Fruit fly (Drosophila melanogaster) whole organism, prepupa: ENCODE data around the gene CG33346.

ENCODE experiments used
- CG6808 ChIP-seq: fragments of 200-800 bp; sonication (Bioruptor generic); optimal IDR thresholded peaks from 3 replicates; lab custom pipeline; 2017; ENCODE audit warnings: missing biosample characterization, missing genetic modification characterization, mild to moderate bottlenecking, moderate library complexity, missing genetic modification reagents
- CG8119 ChIP-seq: fragments of 200-800 bp; sonication (Bioruptor generic); IDR thresholded peaks from 3 replicates; pipeline ENCODE4 v1.3.6; 2022; ENCODE audit warnings: missing biosample characterization, missing genetic modification characterization
- Gug ChIP-seq: fragments of 200-800 bp; sonication (Bioruptor generic); IDR thresholded peaks from 2 replicates; pipeline ENCODE4 v1.3.6; 2022; ENCODE audit warnings: missing biosample characterization, missing genetic modification characterization
- Lpt ChIP-seq: fragments of 200-800 bp; sonication (Bioruptor generic); optimal IDR thresholded peaks from 3 replicates; lab custom pipeline; 2016; ENCODE audit warnings: missing biosample characterization, missing genetic modification characterization
- esn ChIP-seq: fragments of 200-800 bp; sonication (Bioruptor generic); optimal IDR thresholded peaks from 2 replicates; lab custom pipeline; 2016; ENCODE audit warnings: missing biosample characterization, mild to moderate bottlenecking, missing genetic modification characterization, moderate library complexity

dm6 chr3R:28623115-28623514 is 45.9 kb upstream of the CG33346 start:
- TF ChIP-seq esn (GFP tag; lab: Kevin White, UChicago) (no peak), Gug (GFP tag; lab: Robert Waterston, UW) (no peak), Lpt (GFP tag; lab: Kevin White, UChicago) (no peak), CG6808 (GFP tag; lab: Kevin White, UChicago) (no peak), CG8119 (no peak)
